Worm (Caenorhabditis elegans): ENCODE data around the gene D1005.10.

ce11 chrX:1437097-1437496, 48.9 kb downstream of the D1005.10 start:
- TF ChIP-seq flt-1 (GFP tag; IDR thresholded peaks at IDR 0.05) = no peak
- no peak for TF ChIP-seq ztf-23 (GFP tag; IDR thresholded peaks at IDR 0.05)
- no peak for TF ChIP-seq med-1 (GFP tag; optimal IDR thresholded peaks at IDR 0.05; ENCODE audit: insufficient read depth)
- no peak for TF ChIP-seq ref-1 (GFP tag; conservative IDR thresholded peaks at IDR 0.05)
- TF ChIP-seq klf-2 (GFP tag; conservative IDR thresholded peaks at IDR 0.05) = no peak
- no peak for TF ChIP-seq tab-1 (GFP tag; IDR thresholded peaks at IDR 0.05)
- no peak for TF ChIP-seq ztf-29 (GFP tag; IDR thresholded peaks at IDR 0.05)
- TF ChIP-seq cog-1 (tag; optimal IDR thresholded peaks at IDR 0.05) = no peak

Data from whole organism, midembryonic.